Worm (Caenorhabditis elegans): ENCODE results near the gene K01A12.3.
A peak's percentile ranks its signal among the peaks of the same experiment; 100 is the strongest.

K01A12.3 gene

ce11 chrX:8577824-8578223, 47.2 kb downstream of the K01A12.3 start:
- TF ChIP-seq B0261.1 (tag; optimal IDR thresholded peaks at IDR 0.05) (peak; percentile 56), rpc-1 (optimal IDR thresholded peaks at IDR 0.05) (peak; percentile 45), rpc-1 (tag; optimal IDR thresholded peaks at IDR 0.05) (peak; percentile 69), die-1 (tag; optimal IDR thresholded peaks at IDR 0.05) (peak; percentile 7), tbp1 (GFP tag; optimal IDR thresholded peaks at IDR 0.05) (peak; percentile 82)

DNA sequence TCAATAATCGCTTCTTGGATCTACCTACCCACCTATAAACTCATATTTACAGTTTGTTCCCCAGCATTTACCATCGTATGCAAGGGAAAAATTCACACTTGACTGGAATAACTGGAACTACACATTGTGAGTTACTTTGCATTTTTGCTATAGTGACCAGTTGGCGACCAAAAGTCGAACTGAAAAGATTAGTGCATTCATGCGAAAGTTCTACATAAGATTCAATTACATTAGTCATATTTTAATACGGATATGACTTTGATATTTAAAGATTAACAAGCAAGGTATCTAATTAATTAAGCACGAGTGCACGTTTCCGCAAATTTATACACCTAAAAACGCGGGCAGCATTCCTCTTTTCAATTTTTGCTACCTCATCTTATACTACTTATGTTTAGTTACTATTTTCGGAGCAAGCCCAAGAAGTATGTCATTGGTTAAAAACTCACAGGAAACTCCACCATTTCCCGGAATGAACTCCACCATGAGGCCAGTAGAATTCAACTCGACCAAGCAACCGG, 53.9 kb downstream of the K01A12.3 start, which contains the start of gene jmjd-3.1:
jmjd-3.1 (plus strand) TSS at position 51 of the 521 bp plus-strand sequence.
- TF ChIP-seq nhr-90 (tag; optimal IDR thresholded peaks at IDR 0.05) (no peak), Y79H2A.3 (GFP tag; conservative IDR thresholded peaks at IDR 0.05) (no peak), mes-4 (tag; optimal IDR thresholded peaks at IDR 0.05) (no peak), F52B5.7 (tag; optimal IDR thresholded peaks at IDR 0.05) (no peak), dpff-1 (tag; optimal IDR thresholded peaks at IDR 0.05) (no peak), B0019.2 (GFP tag; conservative IDR thresholded peaks at IDR 0.05) (no peak), Y67H2A.10 (GFP tag; conservative IDR thresholded peaks at IDR 0.05) (no peak), F57A8.1 (GFP tag; optimal IDR thresholded peaks at IDR 0.05) (no peak), snpc-1.1 (tag; optimal IDR thresholded peaks at IDR 0.05; ENCODE audit: insufficient read depth) (no peak), nfya-2 (GFP tag; IDR thresholded peaks at IDR 0.05) (no peak)

Measured in whole organism, young adult.